Fruit fly (Drosophila melanogaster) whole organism: ENCODE data around the gene Srp9.
A peak's percentile ranks its signal among the peaks of the same experiment; 100 is the strongest.

Source experiments
- CG8478 ChIP-seq: fragments of >200 bp; optimal IDR thresholded peaks from 2 replicates; lab custom pipeline; 2018; ENCODE audit warnings: inconsistent platforms
- Dll ChIP-seq: fragments of >200 bp; optimal IDR thresholded peaks from 2 replicates; lab custom pipeline; 2017
- EcR ChIP-seq, 2 experiments: fragments of >200 bp; optimal IDR thresholded peaks; 2 replicates each; lab custom pipeline; 2017; ENCODE audit warnings: missing biosample characterization in 2 of 2, missing genetic modification characterization in 2 of 2, missing genetic modification reagents in 2 of 2
- pan ChIP-seq: fragments of >200 bp; optimal IDR thresholded peaks from 2 replicates; lab custom pipeline; 2017
- psq ChIP-seq: fragments of >200 bp; optimal IDR thresholded peaks from 2 replicates; lab custom pipeline; 2017
- usp ChIP-seq: fragments of >200 bp; optimal IDR thresholded peaks from 2 replicates; lab custom pipeline; 2017; ENCODE audit warnings: missing biosample characterization, missing genetic modification characterization, mixed read lengths

Gene Srp9

dm6 chr3L:7943950-7944349, 7.8 kb downstream of the Srp9 start:
- TF ChIP-seq usp (GFP tag; lab: Kevin White, UChicago) = no peak

- no peak for TF ChIP-seq EcR (GFP tag; optimal IDR thresholded peaks at IDR 0.05; lab: Kevin White, UChicago)
- TF ChIP-seq usp (GFP tag; lab: Kevin White, UChicago) = no peak
- no peak for TF ChIP-seq pan (lab: Kevin White, UChicago)
- TF ChIP-seq Dll (lab: Kevin White, UChicago) = no peak
- no peak for TF ChIP-seq psq
- TF ChIP-seq CG8478 = no peak
Measured at dm6 chr3L:7946222-7946621, 10.0 kb downstream of the Srp9 start, which contains the start of gene CG43880. TSS of gene CG43880 (minus strand) at chr3L:7946322.

dm6 chr3L:7947880-7948286, 11.7 kb downstream of the Srp9 start, which contains the start of gene exex:
TSS of gene exex (plus strand) at chr3L:7948186.
- TF ChIP-seq CG8478 (peak; percentile 17), Dll (lab: Kevin White, UChicago) (no peak)

- TF ChIP-seq Dll (lab: Kevin White, UChicago) (no peak), usp (GFP tag; lab: Kevin White, UChicago) (no peak), EcR (GFP tag; optimal IDR thresholded peaks at IDR 0.05; lab: Kevin White, UChicago) (no peak), psq (no peak), CG8478 (no peak), pan (lab: Kevin White, UChicago) (no peak)
Measured at dm6 chr3L:7949778-7950177, 13.6 kb downstream of the Srp9 start.

- no peak for TF ChIP-seq EcR (GFP tag; optimal IDR thresholded peaks at IDR 0.05; lab: Kevin White, UChicago)
- no peak for TF ChIP-seq usp (GFP tag; lab: Kevin White, UChicago)
- no peak for TF ChIP-seq pan (lab: Kevin White, UChicago)
- TF ChIP-seq CG8478 = no peak
- no peak for TF ChIP-seq Dll (lab: Kevin White, UChicago)
- no peak for TF ChIP-seq psq
Measured at dm6 chr3L:7951841-7952240, 15.7 kb downstream of the Srp9 start.

dm6 chr3L:7952560-7952959, 16.4 kb downstream of the Srp9 start:
- no peak for TF ChIP-seq pan (lab: Kevin White, UChicago)
- TF ChIP-seq CG8478 = no peak

dm6 chr3L:7952978-7953377, 16.8 kb downstream of the Srp9 start:
- no peak for TF ChIP-seq psq
- TF ChIP-seq pan (lab: Kevin White, UChicago) = no peak
- no peak for TF ChIP-seq CG8478
- no peak for TF ChIP-seq EcR (GFP tag; optimal IDR thresholded peaks at IDR 0.05; lab: Kevin White, UChicago)
- TF ChIP-seq Dll (lab: Kevin White, UChicago) = no peak
- no peak for TF ChIP-seq usp (GFP tag; lab: Kevin White, UChicago)

- TF ChIP-seq Dll (lab: Kevin White, UChicago) = no peak
- TF ChIP-seq usp (GFP tag; lab: Kevin White, UChicago) = no peak
- no peak for TF ChIP-seq CG8478
- no peak for TF ChIP-seq pan (lab: Kevin White, UChicago)
- no peak for TF ChIP-seq EcR (GFP tag; optimal IDR thresholded peaks at IDR 0.05; lab: Kevin White, UChicago)
- TF ChIP-seq psq = no peak
Measured at dm6 chr3L:7953728-7954127, 17.6 kb downstream of the Srp9 start.

- TF ChIP-seq CG8478 = no peak
- no peak for TF ChIP-seq EcR (GFP tag; optimal IDR thresholded peaks at IDR 0.05; lab: Kevin White, UChicago)
- TF ChIP-seq psq = no peak
- no peak for TF ChIP-seq Dll (lab: Kevin White, UChicago)
Measured at dm6 chr3L:7954967-7955366, 18.8 kb downstream of the Srp9 start.

- TF ChIP-seq pan (lab: Kevin White, UChicago) = no peak
- TF ChIP-seq usp (GFP tag; lab: Kevin White, UChicago) = no peak
Measured at dm6 chr3L:7956718-7957117, 20.5 kb downstream of the Srp9 start.

dm6 chr3L:7958083-7958482, 21.9 kb downstream of the Srp9 start:
- TF ChIP-seq EcR (GFP tag; optimal IDR thresholded peaks at IDR 0.05; lab: Kevin White, UChicago) (no peak), usp (GFP tag; lab: Kevin White, UChicago) (no peak), Dll (lab: Kevin White, UChicago) (no peak), CG8478 (no peak), psq (no peak), pan (lab: Kevin White, UChicago) (no peak)

dm6 chr3L:7958590-7959180, 22.5 kb downstream of the Srp9 start:
- TF ChIP-seq psq = no peak
- no peak for TF ChIP-seq Dll (lab: Kevin White, UChicago)
- no peak for TF ChIP-seq EcR (GFP tag; optimal IDR thresholded peaks at IDR 0.05; lab: Kevin White, UChicago)
- no peak for TF ChIP-seq usp (GFP tag; lab: Kevin White, UChicago)
- TF ChIP-seq CG8478 = no peak
- TF ChIP-seq pan (lab: Kevin White, UChicago) = no peak

- no peak for TF ChIP-seq usp (GFP tag; lab: Kevin White, UChicago)
- no peak for TF ChIP-seq CG8478
- TF ChIP-seq EcR (GFP tag; optimal IDR thresholded peaks at IDR 0.05; lab: Kevin White, UChicago) = no peak
- TF ChIP-seq psq = no peak
- TF ChIP-seq pan (lab: Kevin White, UChicago) = no peak
- TF ChIP-seq Dll (lab: Kevin White, UChicago) = no peak
Measured at dm6 chr3L:7960707-7961695, 24.8 kb downstream of the Srp9 start.
